Worm (Caenorhabditis elegans) whole organism, L3 larva: ENCODE data around the gene F01E11.18.

Experiments used
- ama-1 ChIP-seq: fragments of 150-350 bp; optimal IDR thresholded peaks from 2 replicates; lab custom pipeline; 2018
- elt-3 ChIP-seq, 3 experiments: fragments of 150-350 bp in 1 of 3; sonication (generic microtip) in 2 of 3; optimal IDR thresholded peaks; 2 replicates in 2 of 3; 4 replicates in 1 of 3; lab custom pipeline; 2014 to 2017; ENCODE audit warnings: missing biosample characterization in 3 of 3, missing genetic modification characterization in 3 of 3
- nhr-77 ChIP-seq: fragments of 150-350 bp; optimal IDR thresholded peaks from 2 replicates; lab custom pipeline; 2014; ENCODE audit warnings: missing biosample characterization, missing genetic modification characterization

DNA sequence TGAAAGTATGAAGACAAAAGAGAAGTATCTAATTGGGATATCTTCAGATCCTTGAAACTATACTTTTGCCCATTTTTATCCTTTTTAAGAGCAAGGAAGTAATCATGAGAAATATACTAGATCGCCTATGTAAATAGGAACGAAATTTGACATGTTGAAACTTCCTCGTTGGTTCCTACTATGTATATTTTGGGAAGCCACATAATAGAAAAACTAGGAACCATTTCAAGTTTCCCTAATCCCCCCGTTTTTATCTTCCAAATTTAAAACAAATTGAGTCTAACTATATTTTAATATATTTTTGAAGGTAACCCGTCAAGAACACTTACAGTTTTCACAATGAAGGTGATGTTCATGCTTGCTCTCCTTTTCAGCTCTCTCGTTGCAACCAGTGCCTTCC lies 39.4 kb downstream of the F01E11.18 start, which contains the start of gene flp-26:
- TF ChIP-seq nhr-77 (tag; lab: Kevin White, UChicago) (no peak), ama-1 (lab: Kevin White, UChicago) (no peak), elt-3 (tag; optimal IDR thresholded peaks at IDR 0.05; lab: Kevin White, UChicago) (no peak)
